Worm (Caenorhabditis elegans) whole organism, young adult: ENCODE results near the gene R05A10.7.
A peak's percentile ranks its signal among the peaks of the same experiment; 100 is the strongest.

ENCODE experiments used
- F37B4.10 ChIP-seq: fragments of 200-800 bp; sonication (Bioruptor generic); IDR thresholded peaks from 2 replicates; pipeline ENCODE4 v1.3.6; 2022; ENCODE audit warnings: missing genetic modification characterization, missing compliant biosample characterization
- F39B2.1 ChIP-seq: fragments of 200-800 bp; sonication (Bioruptor generic); IDR thresholded peaks from 2 replicates; pipeline ENCODE4 v1.3.6; 2022; ENCODE audit warnings: missing genetic modification reagents, missing genetic modification characterization, missing compliant biosample characterization
- F52B5.7 ChIP-seq: sonication (generic microtip); optimal IDR thresholded peaks from 2 replicates; lab custom pipeline; 2016; ENCODE audit warnings: mild to moderate bottlenecking, missing genetic modification characterization, missing compliant biosample characterization
- F57C9.4 ChIP-seq: sonication (generic microtip); optimal IDR thresholded peaks from 2 replicates; lab custom pipeline; 2017; ENCODE audit warnings: mild to moderate bottlenecking, missing genetic modification characterization, missing compliant biosample characterization
- T07F8.4 ChIP-seq: sonication (generic microtip); optimal IDR thresholded peaks from 2 replicates; lab custom pipeline; 2016; ENCODE audit warnings: mild to moderate bottlenecking, missing genetic modification characterization, moderate library complexity, missing compliant biosample characterization
- Y79H2A.3 ChIP-seq: fragments of 200-800 bp; sonication (Bioruptor generic); conservative IDR thresholded peaks from 2 replicates; pipeline ENCODE4 v1.3.6; 2022; ENCODE audit warnings: missing genetic modification reagents, missing genetic modification characterization, missing compliant biosample characterization
- ZK185.1 ChIP-seq: sonication (generic microtip); optimal IDR thresholded peaks from 2 replicates; lab custom pipeline; 2016; ENCODE audit warnings: mild to moderate bottlenecking, missing genetic modification characterization, missing compliant biosample characterization; ENCODE audit not compliant: poor library complexity, severe bottlenecking
- ama-1 ChIP-seq, 3 experiments: fragments of 150-350 bp in 1 of 3; sonication (generic microtip) in 2 of 3; optimal IDR thresholded peaks; 2 replicates each; lab custom pipeline; 2014 to 2018; ENCODE audit warnings: missing biosample characterization in 2 of 3, missing genetic modification characterization in 2 of 3, missing genetic modification reagents in 2 of 3
- atf-7 ChIP-seq: sonication (generic microtip); optimal IDR thresholded peaks from 2 replicates; lab custom pipeline; 2017; ENCODE audit warnings: mild to moderate bottlenecking, missing genetic modification characterization, missing compliant biosample characterization
- attf-3 ChIP-seq: fragments of 200-800 bp; sonication (Bioruptor generic); conservative IDR thresholded peaks from 2 replicates; pipeline ENCODE4 v1.3.6; 2022; ENCODE audit warnings: missing genetic modification reagents, missing genetic modification characterization, missing compliant biosample characterization
- bed-1 ChIP-seq: fragments of 200-800 bp; sonication (Bioruptor generic); IDR thresholded peaks from 2 replicates; pipeline ENCODE4 v1.3.6; 2022; ENCODE audit warnings: missing genetic modification reagents, missing genetic modification characterization, missing compliant biosample characterization
- bed-2 ChIP-seq: fragments of 200-800 bp; sonication (Bioruptor generic); IDR thresholded peaks from 2 replicates; pipeline ENCODE4 v1.3.6; 2022; ENCODE audit warnings: missing genetic modification reagents, missing genetic modification characterization, missing compliant biosample characterization
- ccch-3 ChIP-seq: fragments of 200-800 bp; sonication (Bioruptor generic); optimal IDR thresholded peaks from 2 replicates; lab custom pipeline; 2018; ENCODE audit warnings: mild to moderate bottlenecking, missing genetic modification characterization, missing compliant biosample characterization
- ceh-58 ChIP-seq: fragments of 200-800 bp; sonication (Bioruptor generic); IDR thresholded peaks from 2 replicates; pipeline ENCODE4 v1.3.6; 2022; ENCODE audit warnings: missing genetic modification characterization, missing compliant biosample characterization
- die-1 ChIP-seq: sonication (generic microtip); optimal IDR thresholded peaks from 2 replicates; lab custom pipeline; 2016; ENCODE audit warnings: missing genotype, mild to moderate bottlenecking, missing genetic modification characterization, missing compliant biosample characterization
- dpl-1 ChIP-seq: fragments of 150-350 bp; optimal IDR thresholded peaks from 2 replicates; lab custom pipeline; 2014; ENCODE audit warnings: missing biosample characterization, missing genetic modification reagents, missing genetic modification characterization
- efl-1 ChIP-seq: fragments of 150-350 bp; optimal IDR thresholded peaks from 2 replicates; lab custom pipeline; 2014; ENCODE audit warnings: missing biosample characterization, missing genetic modification reagents, missing genetic modification characterization
- hsf-1 ChIP-seq: fragments of 200-800 bp; sonication (Bioruptor generic); IDR thresholded peaks from 2 replicates; pipeline ENCODE4 v1.3.6; 2022; ENCODE audit warnings: missing genetic modification reagents, missing genetic modification characterization, missing compliant biosample characterization
- let-607 ChIP-seq, 2 experiments: fragments of 200-800 bp in 1 of 2; sonication (Bioruptor generic) in 1 of 2; sonication (generic microtip) in 1 of 2; optimal IDR thresholded peaks; 2 replicates each; lab custom pipeline; 2016 to 2018; ENCODE audit warnings: mild to moderate bottlenecking in 2 of 2, missing compliant biosample characterization in 2 of 2, missing genetic modification characterization in 2 of 2, moderate library complexity in 2 of 2, missing genotype in 1 of 2
- lin-35 ChIP-seq, 3 experiments: fragments of 150-350 bp in 2 of 3; sonication (generic microtip) in 1 of 3; optimal IDR thresholded peaks; 2 replicates each; lab custom pipeline; 2014 to 2018; ENCODE audit warnings: missing biosample characterization in 3 of 3, missing genetic modification characterization in 3 of 3, missing genetic modification reagents in 3 of 3
- lin-40 ChIP-seq: sonication (generic microtip); optimal IDR thresholded peaks from 2 replicates; lab custom pipeline; 2016; ENCODE audit warnings: missing genetic modification characterization, mild to moderate bottlenecking, missing compliant biosample characterization, missing genotype, missing genetic modification reagents
- lsl-1 ChIP-seq: fragments of 200-800 bp; sonication (Bioruptor generic); optimal IDR thresholded peaks from 2 replicates; lab custom pipeline; 2018; ENCODE audit warnings: mild to moderate bottlenecking, missing genetic modification characterization, moderate library complexity, missing compliant biosample characterization
- madf-10 ChIP-seq: sonication (generic microtip); optimal IDR thresholded peaks from 2 replicates; lab custom pipeline; 2016; ENCODE audit warnings: mild to moderate bottlenecking, missing genetic modification characterization, missing compliant biosample characterization
- madf-3 ChIP-seq: fragments of 200-800 bp; sonication (Bioruptor generic); IDR thresholded peaks from 2 replicates; pipeline ENCODE4 v1.3.6; 2022; ENCODE audit warnings: missing genetic modification reagents, missing genetic modification characterization, missing compliant biosample characterization
- madf-6 ChIP-seq: fragments of 200-800 bp; sonication (Bioruptor generic); IDR thresholded peaks from 2 replicates; pipeline ENCODE4 v1.3.6; 2022; ENCODE audit warnings: missing genetic modification reagents, missing genetic modification characterization, missing compliant biosample characterization
- nfya-2 ChIP-seq: fragments of 200-800 bp; sonication (Bioruptor generic); IDR thresholded peaks from 2 replicates; pipeline ENCODE4 v1.3.6; 2022; ENCODE audit warnings: missing genetic modification reagents, missing genetic modification characterization, missing compliant biosample characterization
- nhr-179 ChIP-seq: sonication (generic microtip); optimal IDR thresholded peaks from 2 replicates; lab custom pipeline; 2016; ENCODE audit warnings: mild to moderate bottlenecking, missing genetic modification characterization, missing compliant biosample characterization
- pbrm-1 ChIP-seq: fragments of 200-800 bp; sonication (Bioruptor generic); IDR thresholded peaks from 2 replicates; pipeline ENCODE4 v1.3.6; 2022; ENCODE audit warnings: missing genetic modification reagents, missing genetic modification characterization, missing compliant biosample characterization
- rcor-1 ChIP-seq: fragments of 200-800 bp; sonication (Bioruptor generic); IDR thresholded peaks from 2 replicates; pipeline ENCODE4 v1.3.6; 2022; ENCODE audit warnings: missing genetic modification reagents, missing genetic modification characterization, missing compliant biosample characterization
- sdz-38 ChIP-seq: sonication (generic microtip); optimal IDR thresholded peaks from 2 replicates; lab custom pipeline; 2016; ENCODE audit warnings: missing genotype, missing genetic modification characterization, missing compliant biosample characterization
- snpc-4 ChIP-seq, 5 experiments: fragments of 150-350 bp in 1 of 5; sonication (generic microtip) in 4 of 5; optimal IDR thresholded peaks; 2 replicates each; lab custom pipeline; 2014 to 2018; ENCODE audit warnings: missing genetic modification characterization in 5 of 5, missing biosample characterization in 3 of 5, antibody characterized with exemption in 2 of 5, mild to moderate bottlenecking in 2 of 5, missing compliant biosample characterization in 2 of 5, missing genotype in 2 of 5, moderate library complexity in 2 of 5, missing genetic modification reagents in 1 of 5
- somi-1 ChIP-seq: fragments of 200-800 bp; sonication (Bioruptor generic); optimal IDR thresholded peaks from 2 replicates; lab custom pipeline; 2018; ENCODE audit warnings: mild to moderate bottlenecking, missing genetic modification characterization, missing compliant biosample characterization
- tbx-9 ChIP-seq: sonication (generic microtip); optimal IDR thresholded peaks from 2 replicates; lab custom pipeline; 2016; ENCODE audit warnings: borderline replicate concordance, missing genetic modification characterization, inconsistent platforms, missing compliant biosample characterization
- zfh-2 ChIP-seq: fragments of 200-800 bp; sonication (Bioruptor generic); conservative IDR thresholded peaks from 2 replicates; pipeline ENCODE4 v1.3.6; 2022; ENCODE audit warnings: missing genetic modification reagents, missing genetic modification characterization, missing compliant biosample characterization
- zim-3 ChIP-seq: sonication (generic microtip); optimal IDR thresholded peaks from 2 replicates; lab custom pipeline; 2017; ENCODE audit warnings: mild to moderate bottlenecking, missing genetic modification characterization, moderate library complexity, missing compliant biosample characterization
- ztf-25 ChIP-seq: fragments of 200-800 bp; sonication (Bioruptor generic); IDR thresholded peaks from 2 replicates; pipeline ENCODE4 v1.3.6; 2022; ENCODE audit warnings: missing genetic modification reagents, missing genetic modification characterization, missing compliant biosample characterization

Gene R05A10.7

DNA sequence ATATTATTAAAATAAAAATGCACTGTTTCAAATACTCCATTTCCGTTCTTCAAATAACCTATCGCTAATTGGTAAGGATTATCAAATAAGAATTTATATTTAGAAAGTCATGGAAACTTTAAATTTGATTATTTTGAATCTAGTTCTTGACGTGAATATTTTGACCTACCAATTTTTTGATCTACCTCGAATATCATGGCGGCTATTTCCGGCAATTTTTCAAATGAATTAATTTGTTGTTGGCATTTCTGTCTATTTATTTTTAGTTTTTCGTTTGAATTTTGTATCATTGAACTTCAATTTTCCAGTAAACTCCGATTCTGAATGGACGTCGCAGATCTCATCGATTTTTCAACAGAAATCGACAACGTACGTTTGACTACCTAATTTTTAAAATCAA, 40.5 kb upstream of the R05A10.7 start, which contains the start of gene F02H6.3 (continued):
- TF ChIP-seq ztf-25 (GFP tag; lab: Robert Waterston, UW) (no peak), sdz-38 (no peak), zfh-2 (GFP tag; lab: Robert Waterston, UW) (no peak), F52B5.7 (no peak), ama-1 (optimal IDR thresholded peaks at IDR 0.05; lab: Kevin White, UChicago) (no peak), ama-1 (GFP tag; optimal IDR thresholded peaks at IDR 0.05; lab: Kevin White, UChicago) (no peak), somi-1 (no peak)

DNA sequence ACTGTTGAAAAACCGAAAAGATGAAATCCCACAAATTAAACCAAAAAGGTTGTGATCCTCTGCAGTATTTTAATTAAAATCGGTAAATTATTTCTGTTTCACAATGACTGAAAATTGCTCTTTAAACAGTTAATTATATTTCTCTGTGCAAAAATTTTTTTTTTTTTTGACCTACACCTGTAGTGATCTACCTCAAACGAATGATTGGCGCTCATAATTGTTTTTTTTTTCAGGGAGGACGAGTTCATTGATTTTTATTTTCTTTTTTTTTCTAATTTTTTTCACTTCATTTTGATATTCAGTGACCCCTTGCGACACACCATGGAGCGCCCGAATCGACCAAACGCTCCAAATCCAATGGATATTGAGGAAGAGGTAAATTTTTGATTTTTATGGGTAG, 33.5 kb upstream of the R05A10.7 start, which contains the start of gene F02H6.2:
TSS of gene F02H6.2 (plus strand) at position 301 of the 400 bp plus-strand sequence.
- TF ChIP-seq efl-1 (GFP tag; lab: Kevin White, UChicago) (peak; percentile 49), pbrm-1 (GFP tag; lab: Robert Waterston, UW) (no peak), madf-6 (GFP tag; lab: Robert Waterston, UW) (peak; percentile 49; the same call in 1 of the 2 replicates), bed-1 (GFP tag; lab: Robert Waterston, UW) (no peak), dpl-1 (peak; percentile 15), snpc-4 (GFP tag; optimal IDR thresholded peaks at IDR 0.05; lab: Kevin White, UChicago) (no peak), snpc-4 (tag; optimal IDR thresholded peaks at IDR 0.05; lab: Kevin White, UChicago) (peak in 1 of 4 experiments; percentile 29), lin-35 (GFP tag; optimal IDR thresholded peaks at IDR 0.05; lab: Kevin White, UChicago) (no peak)

DNA sequence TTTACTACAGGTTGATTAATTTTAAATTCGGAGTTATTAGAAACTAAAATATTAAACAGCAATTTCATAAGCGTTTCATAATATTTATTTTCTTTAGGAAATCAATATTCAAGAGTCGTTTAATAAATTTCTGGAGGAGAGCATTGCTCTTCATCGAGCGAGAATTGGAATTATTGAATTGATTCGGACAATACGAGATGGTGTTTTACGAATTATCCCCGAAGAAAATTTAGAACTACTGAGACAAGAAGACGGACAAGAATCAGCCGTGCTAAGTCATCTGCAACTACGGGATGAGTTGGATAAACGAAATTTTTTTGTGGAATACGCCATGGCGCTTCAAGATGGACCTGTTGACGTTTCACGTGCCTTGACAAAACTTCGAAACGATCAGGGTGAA, 31.6 kb upstream of the R05A10.7 start:
- TF ChIP-seq ZK185.1 (tag; lab: Kevin White, UChicago) (no peak), attf-3 (GFP tag; lab: Robert Waterston, UW) (no peak)

DNA sequence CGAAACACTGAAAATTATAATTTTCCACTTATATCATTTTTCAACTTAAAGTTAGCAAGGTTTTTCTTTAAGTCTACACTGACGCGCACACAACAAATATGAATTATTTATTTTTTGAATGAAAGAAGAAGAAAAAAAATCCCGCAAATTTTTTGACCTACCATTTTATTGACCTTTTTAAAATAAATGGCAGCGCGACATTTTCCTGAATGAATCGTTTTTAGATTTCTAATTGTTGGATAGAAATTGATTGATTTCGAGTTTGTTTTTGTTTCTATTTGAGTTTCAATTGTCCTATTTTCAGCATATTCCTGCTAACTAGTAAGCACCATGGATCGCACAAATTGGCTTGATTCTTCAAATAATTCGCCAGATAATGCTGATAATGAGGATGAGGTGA, 30.5 kb upstream of the R05A10.7 start, which contains the start of gene K01G12.3:
TSS of gene K01G12.3 (plus strand) at position 301 of the 400 bp plus-strand sequence.
- TF ChIP-seq T07F8.4 (tag; lab: Kevin White, UChicago): no peak
- TF ChIP-seq nfya-2: no peak
- TF ChIP-seq F57C9.4 (tag; lab: Kevin White, UChicago): no peak
- no peak for TF ChIP-seq pbrm-1 (GFP tag; lab: Robert Waterston, UW)
- no peak for TF ChIP-seq Y79H2A.3

DNA sequence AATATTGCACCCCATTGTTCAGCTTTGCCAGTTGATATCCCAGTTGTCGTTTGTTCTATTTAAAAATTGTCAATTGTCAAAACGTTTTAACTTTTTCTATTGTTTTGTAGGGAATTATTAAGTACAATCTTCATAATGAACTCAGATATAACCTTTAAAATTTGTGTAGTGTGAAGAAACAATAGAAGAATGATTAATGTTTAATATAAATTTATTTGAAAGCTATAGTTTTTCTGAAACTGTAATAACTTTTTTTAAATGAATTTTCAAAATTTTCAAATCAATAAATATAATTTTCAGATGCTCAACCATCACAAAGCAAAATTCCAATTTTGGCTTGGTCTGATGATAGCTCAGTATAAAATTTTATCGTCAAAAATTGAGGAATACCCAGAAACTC, 29.2 kb upstream of the R05A10.7 start, which contains the start of gene K01G12.22:
TSS of gene K01G12.22 (plus strand) at position 301 of the 400 bp plus-strand sequence.
- TF ChIP-seq hsf-1 (GFP tag; lab: Robert Waterston, UW) (no peak), let-607 (tag; optimal IDR thresholded peaks at IDR 0.05; lab: Kevin White, UChicago) (no peak)

DNA sequence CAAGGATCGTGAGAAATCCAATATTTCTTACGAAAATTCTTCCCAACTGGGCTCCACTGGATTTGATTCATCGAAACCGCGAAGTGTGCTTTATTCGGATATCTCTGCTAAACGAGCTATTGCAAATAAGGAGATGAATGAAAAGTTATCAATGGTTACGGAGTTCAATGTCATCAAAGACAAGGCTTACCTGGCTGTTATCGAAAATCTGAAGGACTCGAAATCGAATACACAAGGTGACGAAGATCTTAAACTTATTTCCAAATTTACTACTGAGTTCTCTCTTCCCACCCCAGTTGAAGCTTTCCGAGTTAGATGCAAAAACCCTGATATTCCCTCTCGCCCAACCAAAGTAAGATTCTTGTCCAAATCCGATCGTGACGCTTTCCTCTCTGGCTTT, 23.6 kb upstream of the R05A10.7 start:
- TF ChIP-seq madf-6 (GFP tag; lab: Robert Waterston, UW) (no peak), tbx-9 (tag; lab: Kevin White, UChicago) (no peak), F37B4.10 (no peak), nhr-179 (tag; lab: Kevin White, UChicago) (no peak), attf-3 (GFP tag; lab: Robert Waterston, UW) (no peak), die-1 (tag; lab: Kevin White, UChicago) (no peak), madf-10 (tag; lab: Kevin White, UChicago) (no peak), ccch-3 (no peak), rcor-1 (GFP tag; lab: Robert Waterston, UW) (no peak), lin-40 (tag; lab: Kevin White, UChicago) (no peak), bed-2 (GFP tag; lab: Robert Waterston, UW) (no peak), atf-7 (no peak), zim-3 (tag; lab: Kevin White, UChicago) (no peak), lsl-1 (GFP tag; lab: Kevin White, UChicago) (no peak), ceh-58 (GFP tag; lab: Robert Waterston, UW) (no peak), F39B2.1 (GFP tag; lab: Robert Waterston, UW) (no peak), madf-3 (GFP tag; lab: Robert Waterston, UW) (no peak)
